Worm (Caenorhabditis elegans) whole organism, L1 larva: ENCODE data around the gene Y39G8B.10.

Experiments used
- C16A3.4 ChIP-seq: fragments of 150-350 bp; optimal IDR thresholded peaks from 2 replicates; lab custom pipeline; 2014; ENCODE audit warnings: missing biosample characterization, missing genetic modification characterization
- ceh-63 ChIP-seq: fragments of 200-800 bp; sonication (Bioruptor generic); optimal IDR thresholded peaks from 2 replicates; lab custom pipeline; 2018; ENCODE audit warnings: mild to moderate bottlenecking, missing genetic modification characterization, missing compliant biosample characterization
- ceh-82 ChIP-seq, 3 experiments: fragments of 150-350 bp in 1 of 3; sonication (generic microtip) in 2 of 3; optimal IDR thresholded peaks; 2 replicates each; lab custom pipeline; 2014 to 2017; ENCODE audit warnings: missing biosample characterization in 3 of 3, missing genetic modification characterization in 3 of 3
- ceh-88 ChIP-seq: fragments of 200-800 bp; sonication (Bioruptor generic); IDR thresholded peaks from 2 replicates; pipeline ENCODE4 v1.3.6; 2022; ENCODE audit warnings: missing genetic modification characterization, missing compliant biosample characterization
- ces-1 ChIP-seq: fragments of 150-350 bp; optimal IDR thresholded peaks from 2 replicates; lab custom pipeline; 2014; ENCODE audit warnings: missing biosample characterization, missing genetic modification reagents, missing genetic modification characterization
- dsc-1 ChIP-seq: sonication (generic microtip); optimal IDR thresholded peaks from 2 replicates; lab custom pipeline; 2016; ENCODE audit warnings: mild to moderate bottlenecking, missing genetic modification characterization, missing compliant biosample characterization
- efl-1 ChIP-seq, 4 experiments: fragments of 150-350 bp; optimal IDR thresholded peaks in 3 of 4; peaks in 1 of 4; 1 replicate in 1 of 4; 2 replicates in 3 of 4; lab custom pipeline; 2014; ENCODE audit warnings: missing biosample characterization in 2 of 4, missing genetic modification characterization in 2 of 4, missing genetic modification reagents in 2 of 4
- egl-27 ChIP-seq, 2 experiments: fragments of 150-350 bp in 1 of 2; sonication (generic microtip); optimal IDR thresholded peaks; 3 replicates each; lab custom pipeline; 2017 to 2018; ENCODE audit warnings: missing biosample characterization in 2 of 2, missing genetic modification characterization in 2 of 2, missing genetic modification reagents in 2 of 2
- elt-2 ChIP-seq: sonication (generic microtip); optimal IDR thresholded peaks from 2 replicates; lab custom pipeline; 2016; ENCODE audit warnings: missing genetic modification characterization, mild to moderate bottlenecking, inconsistent platforms, missing compliant biosample characterization, missing genetic modification reagents
- ets-5 ChIP-seq: fragments of 200-800 bp; sonication (Bioruptor generic); IDR thresholded peaks from 2 replicates; pipeline ENCODE4 v1.3.6; 2022; ENCODE audit warnings: missing genetic modification characterization, missing compliant biosample characterization
- fkh-10 ChIP-seq: sonication (generic microtip); optimal IDR thresholded peaks from 2 replicates; lab custom pipeline; 2017; ENCODE audit warnings: missing biosample characterization, missing genetic modification reagents, missing genetic modification characterization
- grh-1 ChIP-seq: fragments of 200-800 bp; sonication (Bioruptor generic); IDR thresholded peaks from 2 replicates; pipeline ENCODE4 v1.3.6; 2022; ENCODE audit warnings: missing genetic modification reagents, missing genetic modification characterization, missing compliant biosample characterization
- hlh-17 ChIP-seq: fragments of 200-800 bp; sonication (Bioruptor generic); optimal IDR thresholded peaks from 2 replicates; lab custom pipeline; 2018; ENCODE audit warnings: missing genetic modification characterization, mild to moderate bottlenecking, missing compliant biosample characterization, moderate library complexity, borderline replicate concordance
- irx-1 ChIP-seq: sonication (generic microtip); optimal IDR thresholded peaks from 2 replicates; lab custom pipeline; 2016; ENCODE audit warnings: missing genetic modification characterization, missing compliant biosample characterization
- lin-15B ChIP-seq: fragments of 150-350 bp; sonication (generic microtip); optimal IDR thresholded peaks from 3 replicates; lab custom pipeline; 2014; ENCODE audit warnings: missing biosample characterization, missing genetic modification characterization
- lin-35 ChIP-seq, 2 experiments: fragments of 150-350 bp; optimal IDR thresholded peaks; 2 replicates each; lab custom pipeline; 2014; ENCODE audit warnings: missing biosample characterization in 2 of 2, missing genetic modification characterization in 2 of 2, missing genetic modification reagents in 2 of 2
- lir-3 ChIP-seq: sonication (generic microtip); optimal IDR thresholded peaks from 2 replicates; lab custom pipeline; 2016; ENCODE audit warnings: mild to moderate bottlenecking, missing genetic modification characterization, moderate library complexity, missing compliant biosample characterization; ENCODE audit not compliant: poor library complexity
- mep-1 ChIP-seq: fragments of 150-350 bp; optimal IDR thresholded peaks from 2 replicates; lab custom pipeline; 2014; ENCODE audit warnings: missing biosample characterization, missing genetic modification characterization
- nhr-11 ChIP-seq: fragments of 150-350 bp; optimal IDR thresholded peaks from 2 replicates; lab custom pipeline; 2014; ENCODE audit warnings: missing biosample characterization, missing genetic modification characterization
- nhr-47 ChIP-seq: sonication (generic microtip); optimal IDR thresholded peaks from 2 replicates; lab custom pipeline; 2016; ENCODE audit warnings: mild to moderate bottlenecking, missing genetic modification characterization, moderate library complexity, missing compliant biosample characterization
- nhr-71 ChIP-seq: sonication (generic microtip); optimal IDR thresholded peaks from 2 replicates; lab custom pipeline; 2016; ENCODE audit warnings: mild to moderate bottlenecking, missing genetic modification characterization, moderate library complexity, missing compliant biosample characterization
- nhr-76 ChIP-seq: sonication (generic microtip); optimal IDR thresholded peaks from 2 replicates; lab custom pipeline; 2017; ENCODE audit warnings: missing biosample characterization, missing genetic modification characterization
- nhr-84 ChIP-seq: sonication (generic microtip); optimal IDR thresholded peaks from 2 replicates; lab custom pipeline; 2017; ENCODE audit warnings: missing biosample characterization, missing genetic modification characterization
- nhr-90 ChIP-seq: sonication (generic microtip); optimal IDR thresholded peaks from 2 replicates; lab custom pipeline; 2016; ENCODE audit warnings: mild to moderate bottlenecking, missing genetic modification characterization, missing compliant biosample characterization; ENCODE audit not compliant: poor library complexity
- pag-3 ChIP-seq: sonication (generic microtip); optimal IDR thresholded peaks from 2 replicates; lab custom pipeline; 2017; ENCODE audit warnings: missing genetic modification characterization, mild to moderate bottlenecking, missing compliant biosample characterization, antibody characterized with exemption, borderline replicate concordance; ENCODE audit not compliant: insufficient read depth
- pax-3 ChIP-seq: fragments of 200-800 bp; sonication (Bioruptor generic); optimal IDR thresholded peaks from 2 replicates; lab custom pipeline; 2018; ENCODE audit warnings: mild to moderate bottlenecking, missing genetic modification characterization, moderate library complexity, missing compliant biosample characterization
- pqm-1 ChIP-seq: sonication (generic microtip); optimal IDR thresholded peaks from 3 replicates; lab custom pipeline; 2017; ENCODE audit warnings: missing biosample characterization, missing genetic modification characterization
- skn-1 ChIP-seq: fragments of 150-350 bp; optimal IDR thresholded peaks from 2 replicates; lab custom pipeline; 2014; ENCODE audit warnings: missing biosample characterization, missing genetic modification characterization
- snpc-4 ChIP-seq: fragments of 150-350 bp; optimal IDR thresholded peaks from 2 replicates; lab custom pipeline; 2014; ENCODE audit warnings: missing biosample characterization, missing genetic modification characterization
- sup-37 ChIP-seq: fragments of 200-800 bp; sonication (Bioruptor generic); optimal IDR thresholded peaks from 2 replicates; lab custom pipeline; 2018; ENCODE audit warnings: mild to moderate bottlenecking, missing genetic modification characterization, missing compliant biosample characterization
- unc-86 ChIP-seq: sonication (generic microtip); optimal IDR thresholded peaks from 2 replicates; lab custom pipeline; 2016; ENCODE audit warnings: missing genetic modification characterization, missing compliant biosample characterization
- zip-4 ChIP-seq: fragments of 200-800 bp; sonication (Bioruptor generic); optimal IDR thresholded peaks from 2 replicates; lab custom pipeline; 2018; ENCODE audit warnings: mild to moderate bottlenecking, missing genetic modification characterization, moderate library complexity, missing compliant biosample characterization
- ztf-4 ChIP-seq: fragments of 150-350 bp; optimal IDR thresholded peaks from 2 replicates; lab custom pipeline; 2014; ENCODE audit warnings: missing biosample characterization, missing genetic modification characterization

Y39G8B.10 gene

ce11 chrII:14018192-14018591, 35.3 kb upstream of the Y39G8B.10 start (continued):
- TF ChIP-seq ets-5 (GFP tag; lab: Robert Waterston, UW): no peak
- peak; percentile 40 to 80 for TF ChIP-seq lin-35 (GFP tag; optimal IDR thresholded peaks at IDR 0.05; lab: Kevin White, UChicago)
- TF ChIP-seq unc-86 (tag; lab: Kevin White, UChicago): peak; percentile 55
- TF ChIP-seq egl-27 (tag; optimal IDR thresholded peaks at IDR 0.05; lab: Kevin White, UChicago): no peak
- TF ChIP-seq C16A3.4 (tag; lab: Kevin White, UChicago): no peak
- peak; percentile 79 for TF ChIP-seq mep-1 (tag; lab: Kevin White, UChicago)
- TF ChIP-seq fkh-10 (GFP tag; lab: Kevin White, UChicago): no peak

DNA sequence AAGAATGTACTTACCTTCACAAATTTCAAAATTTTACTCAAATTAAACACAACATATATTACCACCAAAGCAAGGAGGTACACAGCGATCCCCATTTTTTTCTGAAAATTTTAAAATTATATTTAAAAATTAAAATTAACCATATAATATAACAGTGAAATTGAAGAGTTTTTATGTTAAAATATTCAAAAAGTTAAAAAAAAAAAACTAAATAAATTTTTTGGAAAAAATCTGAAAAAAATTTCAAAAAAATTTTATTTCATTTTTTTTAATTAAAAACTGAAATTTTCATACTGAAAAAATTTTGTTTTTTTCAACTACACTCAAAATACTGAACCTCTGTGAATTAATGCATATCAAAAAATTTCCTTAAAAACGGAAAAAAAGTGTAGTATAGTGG, 34.0 kb upstream of the Y39G8B.10 start, which contains the start of gene cyp-37A1:
TSS of gene cyp-37A1 (minus strand) at position 101 of the 400 bp plus-strand sequence.
- TF ChIP-seq skn-1 (tag; lab: Kevin White, UChicago) (no peak), nhr-71 (no peak), pqm-1 (tag; lab: Kevin White, UChicago) (no peak), grh-1 (GFP tag; lab: Robert Waterston, UW) (no peak), lin-15B (no peak), sup-37 (GFP tag; lab: Kevin White, UChicago) (no peak), nhr-47 (tag; lab: Kevin White, UChicago) (no peak), hlh-17 (GFP tag; lab: Kevin White, UChicago) (no peak), pax-3 (no peak), efl-1 (optimal IDR thresholded peaks at IDR 0.05; lab: Kevin White, UChicago) (no peak), efl-1 (GFP tag; optimal IDR thresholded peaks at IDR 0.05 in 1 of 2; lab: Kevin White, UChicago) (no peak), nhr-11 (tag; lab: Kevin White, UChicago) (no peak), lir-3 (no peak), pag-3 (tag; lab: Kevin White, UChicago) (no peak), ceh-63 (GFP tag; lab: Kevin White, UChicago) (no peak), egl-27 (tag; optimal IDR thresholded peaks at IDR 0.05; lab: Kevin White, UChicago) (no peak), nhr-76 (tag; lab: Kevin White, UChicago) (no peak), ceh-82 (tag; optimal IDR thresholded peaks at IDR 0.05; lab: Kevin White, UChicago) (no peak)

DNA sequence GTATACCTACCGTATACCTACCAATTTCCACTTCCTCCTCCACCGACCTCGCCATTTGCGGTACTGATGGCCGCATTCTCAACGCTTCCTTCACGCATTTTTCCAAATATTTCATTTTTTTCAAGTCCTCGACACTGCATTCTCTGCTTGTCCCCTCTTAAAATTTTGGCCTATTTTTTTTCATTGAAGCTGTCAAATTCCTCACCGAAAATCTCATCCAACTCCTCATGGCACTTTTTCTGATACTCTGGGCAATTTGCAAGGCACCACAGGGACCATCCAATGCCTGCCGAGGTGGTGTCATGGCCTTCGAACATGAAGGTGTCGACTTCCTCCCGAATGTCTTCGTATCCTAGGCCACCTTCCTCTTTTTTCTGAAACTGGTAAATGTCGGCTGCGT, 31.7 kb upstream of the Y39G8B.10 start:
- TF ChIP-seq dsc-1: no peak
- no peak for TF ChIP-seq ceh-88
- TF ChIP-seq nhr-90 (tag; lab: Kevin White, UChicago): no peak
- no peak for TF ChIP-seq pax-3
- TF ChIP-seq ces-1 (GFP tag; lab: Kevin White, UChicago): no peak
- no peak for TF ChIP-seq mep-1 (tag; lab: Kevin White, UChicago)
- TF ChIP-seq snpc-4 (tag; lab: Kevin White, UChicago): no peak
- TF ChIP-seq zip-4 (GFP tag; lab: Kevin White, UChicago): no peak

DNA sequence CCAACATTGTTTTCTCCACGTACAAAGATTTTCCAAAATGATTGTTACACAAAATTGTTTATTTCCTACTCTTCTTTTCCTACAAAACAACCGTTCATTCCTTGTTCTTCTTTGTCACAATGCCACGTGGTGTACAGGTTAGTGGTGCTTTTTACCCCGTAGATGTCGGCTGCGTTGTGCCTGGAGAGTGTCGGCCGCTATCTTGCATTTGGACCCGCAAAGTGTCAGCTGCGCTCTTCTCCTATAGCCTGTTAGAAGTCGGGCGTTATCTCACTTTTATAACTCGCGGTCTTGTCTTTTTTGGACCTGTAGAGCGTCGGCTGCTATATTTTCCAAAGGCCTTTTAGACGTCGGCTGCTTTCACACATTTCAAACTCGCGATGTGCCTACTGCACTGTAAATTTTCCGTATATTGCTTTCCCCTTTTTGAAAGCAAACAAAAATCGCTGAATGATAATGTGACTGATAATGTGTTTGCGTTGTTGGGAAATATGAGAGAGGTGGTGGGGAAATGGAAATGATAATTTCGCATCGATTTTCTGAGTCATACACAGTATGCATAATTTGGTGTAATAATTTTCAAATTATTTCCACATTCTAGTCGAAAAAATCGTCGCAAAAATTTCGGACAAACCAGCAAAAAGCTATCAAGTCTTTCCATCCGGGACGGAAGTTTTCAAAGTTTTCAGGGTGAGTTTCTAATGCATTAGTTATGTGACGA, 27.9 kb upstream of the Y39G8B.10 start, which contains the start of gene F01D5.8:
TSS of gene F01D5.8 (plus strand) at position 51 of the 721 bp plus-strand sequence.
- TF ChIP-seq nhr-71 (no peak), lin-35 (GFP tag; optimal IDR thresholded peaks at IDR 0.05; lab: Kevin White, UChicago) (peak in 1 of 2 experiments; percentile 9), elt-2 (tag; lab: Kevin White, UChicago) (peak; percentile 33), nhr-84 (tag; lab: Kevin White, UChicago) (no peak), ztf-4 (no peak), efl-1 (optimal IDR thresholded peaks at IDR 0.05; lab: Kevin White, UChicago) (no peak), efl-1 (GFP tag; optimal IDR thresholded peaks at IDR 0.05 in 1 of 2; lab: Kevin White, UChicago) (peak in 1 of 2 experiments; percentile 62), irx-1 (tag; lab: Kevin White, UChicago) (no peak)
- TF ChIP-seq, all 84 proteins: peak for 3
